Fruit fly (Drosophila melanogaster) whole organism, prepupa: Measurements from ENCODE around the gene Mur2B.

ENCODE experiments used
- CG3919 ChIP-seq: fragments of 200-800 bp; sonication (Bioruptor generic); optimal IDR thresholded peaks from 3 replicates; lab custom pipeline; 2016; ENCODE audit warnings: missing biosample characterization, missing genetic modification characterization
- CG6808 ChIP-seq: fragments of 200-800 bp; sonication (Bioruptor generic); optimal IDR thresholded peaks from 3 replicates; lab custom pipeline; 2017; ENCODE audit warnings: missing biosample characterization, missing genetic modification characterization, mild to moderate bottlenecking, moderate library complexity, missing genetic modification reagents

DNA sequence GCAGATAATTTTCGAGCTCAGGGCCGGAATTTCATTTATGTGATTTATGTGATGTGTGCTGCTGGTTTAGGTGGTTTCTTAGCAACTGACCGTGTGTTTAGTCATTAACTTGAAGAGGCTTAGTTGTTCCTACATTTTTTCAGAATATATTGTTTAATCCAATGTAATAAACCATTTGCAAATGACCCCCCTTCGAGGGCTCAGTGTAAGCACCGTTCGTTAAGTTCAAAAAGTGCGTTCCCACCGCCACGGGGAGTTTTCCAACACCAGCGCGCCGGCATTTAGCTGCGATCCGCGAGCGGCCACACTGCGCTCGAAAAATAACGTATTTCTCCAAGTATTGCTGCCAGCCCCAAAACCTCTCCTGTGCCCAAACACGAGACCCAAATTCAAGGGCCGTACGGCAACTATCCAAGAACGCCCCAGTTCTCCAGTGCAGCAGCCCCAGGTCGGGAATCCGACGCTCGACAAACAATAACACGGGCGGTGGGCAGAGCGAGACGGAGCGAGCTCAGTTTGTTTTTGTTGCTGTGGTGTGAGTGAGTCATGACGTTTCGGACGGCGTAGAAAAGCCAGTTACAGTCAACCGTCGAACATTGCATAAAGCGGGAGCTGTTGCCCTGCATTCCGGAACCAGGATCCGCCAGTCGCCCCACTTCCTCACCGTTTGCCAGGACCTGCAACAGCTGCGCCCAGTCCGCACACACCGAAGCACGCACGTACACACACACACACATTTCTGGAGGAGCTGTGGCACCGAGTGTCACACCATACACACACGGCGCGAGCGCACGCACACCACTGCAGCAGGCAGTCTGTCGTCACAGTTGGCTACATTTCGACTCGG is 190.1 kb downstream of the Mur2B start, which contains the start of gene rush:
- peak; percentile 11 for TF ChIP-seq CG3919 (GFP tag; lab: Kevin White, UChicago)
- TF ChIP-seq CG6808 (GFP tag; lab: Kevin White, UChicago), result peak; percentile 19
